Worm (Caenorhabditis elegans) whole organism, mixed stage, embryonic: ENCODE results near the gene srx-76.

Experiments used
- ceh-83 ChIP-seq: fragments of 200-800 bp; sonication (Bioruptor generic); optimal IDR thresholded peaks from 2 replicates; lab custom pipeline; 2018; ENCODE audit warnings: mild to moderate bottlenecking, missing genetic modification characterization, missing compliant biosample characterization
- ces-1 ChIP-seq: fragments of 150-350 bp; optimal IDR thresholded peaks from 2 replicates; lab custom pipeline; 2014; ENCODE audit warnings: missing biosample characterization, missing genetic modification reagents, missing genetic modification characterization
- elt-1 ChIP-seq: sonication (generic microtip); optimal IDR thresholded peaks from 2 replicates; lab custom pipeline; 2017; ENCODE audit warnings: missing genetic modification characterization, mild to moderate bottlenecking, missing compliant biosample characterization, antibody characterized with exemption, moderate library complexity, borderline replicate concordance; ENCODE audit not compliant: insufficient read depth
- ham-2 ChIP-seq: fragments of 200-800 bp; sonication (Bioruptor generic); optimal IDR thresholded peaks from 2 replicates; lab custom pipeline; 2018; ENCODE audit warnings: mild to moderate bottlenecking, missing genetic modification characterization, missing compliant biosample characterization
- mep-1 ChIP-seq: fragments of 150-350 bp; optimal IDR thresholded peaks from 2 replicates; lab custom pipeline; 2017; ENCODE audit warnings: missing biosample characterization, missing genetic modification reagents, missing genetic modification characterization, inconsistent platforms
- nhr-12 ChIP-seq: fragments of 150-350 bp; optimal IDR thresholded peaks from 2 replicates; lab custom pipeline; 2014; ENCODE audit warnings: missing biosample characterization, missing genetic modification characterization
- pha-4 ChIP-seq: fragments of 150-350 bp; optimal IDR thresholded peaks from 2 replicates; lab custom pipeline; 2018; ENCODE audit warnings: missing biosample characterization, missing genetic modification reagents, missing genetic modification characterization
- unc-62 ChIP-seq: fragments of 150-350 bp; optimal IDR thresholded peaks from 2 replicates; lab custom pipeline; 2014; ENCODE audit warnings: missing biosample characterization, missing genetic modification reagents, missing genetic modification characterization

DNA sequence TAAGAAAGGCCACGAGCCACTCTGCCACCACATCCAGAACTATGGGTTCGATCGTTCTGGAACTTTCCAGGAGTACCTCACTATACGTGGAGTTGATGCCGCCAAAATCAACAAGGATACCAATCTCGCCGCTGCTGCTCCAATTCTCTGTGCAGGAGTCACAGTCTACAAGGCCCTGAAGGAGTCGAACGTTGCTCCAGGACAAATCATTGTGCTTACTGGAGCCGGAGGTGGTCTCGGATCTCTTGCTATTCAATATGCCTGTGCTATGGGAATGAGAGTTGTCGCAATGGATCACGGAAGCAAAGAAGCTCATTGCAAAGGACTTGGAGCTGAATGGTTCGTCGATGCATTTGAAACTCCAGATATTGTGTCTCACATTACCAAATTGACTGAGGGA is 3.0 kb upstream of the srx-76 start:
- TF ChIP-seq nhr-12 (tag; lab: Kevin White, UChicago): no peak
- no peak for TF ChIP-seq pha-4 (tag; lab: Kevin White, UChicago)
- no peak for TF ChIP-seq unc-62
- TF ChIP-seq mep-1: no peak
- TF ChIP-seq ceh-83: no peak
- TF ChIP-seq ces-1: no peak
- TF ChIP-seq elt-1 (tag; lab: Kevin White, UChicago): no peak
- no peak for TF ChIP-seq ham-2 (GFP tag; lab: Kevin White, UChicago)
